Worm (Caenorhabditis elegans) whole organism, mixed stage, embryonic: ENCODE data around the gene ZK355.8.

Experiments used
- M03D4.4 ChIP-seq: sonication (generic microtip); optimal IDR thresholded peaks from 2 replicates; lab custom pipeline; 2017; ENCODE audit warnings: mild to moderate bottlenecking, missing genetic modification characterization, missing compliant biosample characterization
- bed-3 ChIP-seq: fragments of 200-800 bp; sonication (Bioruptor generic); optimal IDR thresholded peaks from 3 replicates; lab custom pipeline; 2018; ENCODE audit warnings: mild to moderate bottlenecking, missing genetic modification characterization, moderate library complexity, missing compliant biosample characterization
- blmp-1 ChIP-seq: fragments of 150-350 bp; optimal IDR thresholded peaks from 2 replicates; lab custom pipeline; 2014; ENCODE audit warnings: missing biosample characterization, missing genetic modification characterization
- ceh-39 ChIP-seq: fragments of 150-350 bp; optimal IDR thresholded peaks from 2 replicates; lab custom pipeline; 2014; ENCODE audit warnings: missing biosample characterization, missing genetic modification characterization
- ceh-43 ChIP-seq: fragments of 200-800 bp; sonication (Bioruptor generic); optimal IDR thresholded peaks from 2 replicates; lab custom pipeline; 2018; ENCODE audit warnings: mild to moderate bottlenecking, missing genetic modification characterization, moderate library complexity, missing compliant biosample characterization
- ces-1 ChIP-seq: fragments of 150-350 bp; optimal IDR thresholded peaks from 2 replicates; lab custom pipeline; 2014; ENCODE audit warnings: missing biosample characterization, missing genetic modification reagents, missing genetic modification characterization
- cnd-1 ChIP-seq: fragments of 200-800 bp; sonication (Bioruptor generic); optimal IDR thresholded peaks from 2 replicates; lab custom pipeline; 2018; ENCODE audit warnings: mild to moderate bottlenecking, missing genetic modification characterization, missing compliant biosample characterization
- elt-1 ChIP-seq: sonication (generic microtip); optimal IDR thresholded peaks from 2 replicates; lab custom pipeline; 2017; ENCODE audit warnings: missing genetic modification characterization, mild to moderate bottlenecking, missing compliant biosample characterization, antibody characterized with exemption, moderate library complexity, borderline replicate concordance; ENCODE audit not compliant: insufficient read depth
- elt-3 ChIP-seq: fragments of 150-350 bp; optimal IDR thresholded peaks from 2 replicates; lab custom pipeline; 2014; ENCODE audit warnings: missing biosample characterization, missing genetic modification characterization
- hlh-1 ChIP-seq: fragments of 150-350 bp; optimal IDR thresholded peaks from 2 replicates; lab custom pipeline; 2014; ENCODE audit warnings: missing biosample characterization, missing genetic modification reagents, missing genetic modification characterization
- lsy-2 ChIP-seq: fragments of 150-350 bp; optimal IDR thresholded peaks from 2 replicates; lab custom pipeline; 2014; ENCODE audit warnings: missing biosample characterization, missing genetic modification characterization
- mep-1 ChIP-seq: fragments of 150-350 bp; optimal IDR thresholded peaks from 2 replicates; lab custom pipeline; 2017; ENCODE audit warnings: missing biosample characterization, missing genetic modification reagents, missing genetic modification characterization, inconsistent platforms
- mls-2 ChIP-seq: sonication (generic microtip); optimal IDR thresholded peaks from 2 replicates; lab custom pipeline; 2016; ENCODE audit warnings: mild to moderate bottlenecking, missing genetic modification characterization, moderate library complexity, missing compliant biosample characterization
- nhr-12 ChIP-seq: fragments of 150-350 bp; optimal IDR thresholded peaks from 2 replicates; lab custom pipeline; 2014; ENCODE audit warnings: missing biosample characterization, missing genetic modification characterization
- nhr-237 ChIP-seq: fragments of 150-350 bp; optimal IDR thresholded peaks from 2 replicates; lab custom pipeline; 2014; ENCODE audit warnings: missing biosample characterization, missing genetic modification characterization
- nhr-28 ChIP-seq: fragments of 150-350 bp; optimal IDR thresholded peaks from 2 replicates; lab custom pipeline; 2014; ENCODE audit warnings: missing biosample characterization, missing genetic modification characterization
- nhr-76 ChIP-seq: sonication (generic microtip); optimal IDR thresholded peaks from 2 replicates; lab custom pipeline; 2017; ENCODE audit warnings: missing biosample characterization, missing genetic modification characterization
- pha-4 ChIP-seq: fragments of 150-350 bp; optimal IDR thresholded peaks from 2 replicates; lab custom pipeline; 2018; ENCODE audit warnings: missing biosample characterization, missing genetic modification reagents, missing genetic modification characterization
- sem-2 ChIP-seq: fragments of 200-800 bp; sonication (Bioruptor generic); optimal IDR thresholded peaks from 2 replicates; lab custom pipeline; 2018; ENCODE audit warnings: mild to moderate bottlenecking, missing genetic modification characterization, missing compliant biosample characterization
- snpc-4 ChIP-seq: fragments of 150-350 bp; optimal IDR thresholded peaks from 2 replicates; lab custom pipeline; 2014; ENCODE audit warnings: missing biosample characterization, missing genetic modification characterization
- tbx-8 ChIP-seq: fragments of 200-800 bp; sonication (Bioruptor generic); optimal IDR thresholded peaks from 2 replicates; lab custom pipeline; 2018; ENCODE audit warnings: mild to moderate bottlenecking, missing genetic modification characterization, moderate library complexity, missing compliant biosample characterization
- unc-120 ChIP-seq: sonication (generic microtip); optimal IDR thresholded peaks from 2 replicates; lab custom pipeline; 2017; ENCODE audit warnings: missing genetic modification characterization, missing compliant biosample characterization; ENCODE audit not compliant: poor library complexity, severe bottlenecking
- unc-39 ChIP-seq: fragments of 150-350 bp; optimal IDR thresholded peaks from 2 replicates; lab custom pipeline; 2014; ENCODE audit warnings: missing biosample characterization, missing genetic modification characterization
- unc-62 ChIP-seq: fragments of 150-350 bp; optimal IDR thresholded peaks from 2 replicates; lab custom pipeline; 2014; ENCODE audit warnings: missing biosample characterization, missing genetic modification reagents, missing genetic modification characterization
- zip-8 ChIP-seq: fragments of 150-350 bp; optimal IDR thresholded peaks from 2 replicates; lab custom pipeline; 2014; ENCODE audit warnings: missing biosample characterization, missing genetic modification characterization
- ztf-11 ChIP-seq: fragments of 150-350 bp; optimal IDR thresholded peaks from 2 replicates; lab custom pipeline; 2014; ENCODE audit warnings: missing biosample characterization, missing genetic modification characterization

Gene ZK355.8

ce11 chrII:2919074-2919857, 8.3 kb upstream of the ZK355.8 start, which contains the start of the genes ncap-1 and Y110A2AR.1:
Gene ncap-1, minus strand, starts transcription at chrII:2919314.
Gene Y110A2AR.1, plus strand, starts transcription at chrII:2919710.
- TF ChIP-seq elt-1 (tag; lab: Kevin White, UChicago): no peak
- no peak for TF ChIP-seq ces-1
- no peak for TF ChIP-seq ceh-43
- no peak for TF ChIP-seq unc-120 (tag; lab: Kevin White, UChicago)
- TF ChIP-seq nhr-76 (tag; lab: Kevin White, UChicago): no peak
- no peak for TF ChIP-seq mep-1 (tag; lab: Kevin White, UChicago)

- no peak for TF ChIP-seq mep-1 (tag; lab: Kevin White, UChicago)
Measured at ce11 chrII:2920234-2920633, 7.4 kb upstream of the ZK355.8 start.

ce11 chrII:2920817-2921458, 6.7 kb upstream of the ZK355.8 start:
- TF ChIP-seq unc-120 (tag; lab: Kevin White, UChicago): no peak
- TF ChIP-seq pha-4: peak; percentile 22
- no peak for TF ChIP-seq elt-3 (tag; lab: Kevin White, UChicago)
- no peak for TF ChIP-seq mls-2 (tag; lab: Kevin White, UChicago)

ce11 chrII:2921860-2922259, 5.7 kb upstream of the ZK355.8 start:
- no peak for TF ChIP-seq mep-1 (tag; lab: Kevin White, UChicago)
- TF ChIP-seq cnd-1 (tag; lab: Kevin White, UChicago): no peak
- TF ChIP-seq tbx-8 (GFP tag; lab: Kevin White, UChicago): no peak
- no peak for TF ChIP-seq nhr-237 (tag; lab: Kevin White, UChicago)
- no peak for TF ChIP-seq nhr-76 (tag; lab: Kevin White, UChicago)

- no peak for TF ChIP-seq nhr-76 (tag; lab: Kevin White, UChicago)
- no peak for TF ChIP-seq ceh-43
- no peak for TF ChIP-seq ces-1
- TF ChIP-seq bed-3 (GFP tag; lab: Kevin White, UChicago): no peak
Measured at ce11 chrII:2922359-2922758, 5.2 kb upstream of the ZK355.8 start.

ce11 chrII:2922782-2923181, 4.8 kb upstream of the ZK355.8 start:
- TF ChIP-seq blmp-1 (tag; lab: Kevin White, UChicago) (no peak), M03D4.4 (tag; lab: Kevin White, UChicago) (no peak), nhr-28 (tag; lab: Kevin White, UChicago) (no peak), hlh-1 (tag; lab: Kevin White, UChicago) (no peak), elt-3 (tag; lab: Kevin White, UChicago) (no peak), nhr-76 (tag; lab: Kevin White, UChicago) (no peak), sem-2 (GFP tag; lab: Kevin White, UChicago) (no peak), ztf-11 (tag; lab: Kevin White, UChicago) (no peak), ceh-43 (no peak), nhr-12 (tag; lab: Kevin White, UChicago) (no peak), snpc-4 (tag; lab: Kevin White, UChicago) (no peak), ceh-39 (tag; lab: Kevin White, UChicago) (no peak), mep-1 (tag; lab: Kevin White, UChicago) (no peak), unc-62 (GFP tag; lab: Kevin White, UChicago) (no peak), lsy-2 (no peak), ces-1 (no peak), tbx-8 (GFP tag; lab: Kevin White, UChicago) (no peak), unc-39 (tag; lab: Kevin White, UChicago) (no peak)

ce11 chrII:2923617-2924016, 4.0 kb upstream of the ZK355.8 start, which contains the start of gene ZK355.2:
Gene ZK355.2, plus strand, starts transcription at chrII:2923917.
- no peak for TF ChIP-seq M03D4.4 (tag; lab: Kevin White, UChicago)
- no peak for TF ChIP-seq snpc-4 (tag; lab: Kevin White, UChicago)
- no peak for TF ChIP-seq ztf-11 (tag; lab: Kevin White, UChicago)
- no peak for TF ChIP-seq nhr-28 (tag; lab: Kevin White, UChicago)
- no peak for TF ChIP-seq zip-8 (tag; lab: Kevin White, UChicago)
- TF ChIP-seq, all 35 proteins: peak for 0
